Worm (Caenorhabditis elegans): Measurements from ENCODE around the gene Y37E11B.1.

ce11 chrIV:3578155-3578554 is 1.3 kb upstream of the Y37E11B.1 start, which contains the start of gene Y37E11B.2:
- no peak for TF ChIP-seq nfya-1 (tag; optimal IDR thresholded peaks at IDR 0.05; ENCODE audit: borderline replicate concordance, insufficient read depth)
- TF ChIP-seq ama-1 (optimal IDR thresholded peaks at IDR 0.05), result no peak
- TF ChIP-seq ama-1 (GFP tag; optimal IDR thresholded peaks at IDR 0.05), result no peak
- no peak for TF ChIP-seq hlh-12 (tag; optimal IDR thresholded peaks at IDR 0.05)
- no peak for TF ChIP-seq mes-4 (tag; optimal IDR thresholded peaks at IDR 0.05)
- no peak for TF ChIP-seq Y95B8A.8 (GFP tag; IDR thresholded peaks at IDR 0.05)
- TF ChIP-seq bed-2 (GFP tag; IDR thresholded peaks at IDR 0.05), result no peak
